Worm (Caenorhabditis elegans): ENCODE results near the gene srg-39.

srg-39 gene

DNA sequence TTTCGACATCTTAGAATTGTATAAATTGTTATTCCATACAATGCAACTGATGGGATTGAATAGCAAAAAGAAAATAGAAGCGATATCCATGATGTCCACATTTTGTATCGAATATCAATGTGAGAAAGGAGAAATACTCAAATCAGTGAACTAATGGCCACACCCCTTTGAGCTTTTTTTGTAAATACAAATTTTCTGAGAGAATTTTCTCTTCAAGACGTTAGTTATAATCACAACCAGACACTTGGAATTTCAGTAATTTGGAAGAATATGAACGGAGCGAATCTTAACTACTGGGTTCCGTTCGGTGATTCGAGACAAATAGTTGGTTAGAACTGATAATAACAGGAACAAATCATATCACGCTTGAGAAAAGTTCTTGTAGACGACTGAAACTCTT is 9.6 kb upstream of the srg-39 start, which contains the start of gene srg-41:
Gene srg-41 (minus strand): TSS at position 101 of the 400 bp plus-strand sequence.
- TF ChIP-seq ama-1 (optimal IDR thresholded peaks at IDR 0.05) = no peak
- TF ChIP-seq scrt-1 (GFP tag; IDR thresholded peaks at IDR 0.05) = no peak
- TF ChIP-seq flt-1 (GFP tag; IDR thresholded peaks at IDR 0.05) = no peak
- no peak for TF ChIP-seq ceh-13 (GFP tag; optimal IDR thresholded peaks at IDR 0.05)
- TF ChIP-seq ets-7 (tag; optimal IDR thresholded peaks at IDR 0.05) = no peak
- TF ChIP-seq tbx-11 (GFP tag; IDR thresholded peaks at IDR 0.05) = no peak
- TF ChIP-seq hmg-4 (GFP tag; optimal IDR thresholded peaks at IDR 0.05) = no peak
- TF ChIP-seq tbx-37 (GFP tag; conservative IDR thresholded peaks at IDR 0.05) = no peak
- TF ChIP-seq pes-1 (GFP tag; IDR thresholded peaks at IDR 0.05) = no peak
- TF ChIP-seq aly-1 (tag; optimal IDR thresholded peaks at IDR 0.05) = no peak
- no peak for TF ChIP-seq ceh-36 (tag; optimal IDR thresholded peaks at IDR 0.05)

DNA sequence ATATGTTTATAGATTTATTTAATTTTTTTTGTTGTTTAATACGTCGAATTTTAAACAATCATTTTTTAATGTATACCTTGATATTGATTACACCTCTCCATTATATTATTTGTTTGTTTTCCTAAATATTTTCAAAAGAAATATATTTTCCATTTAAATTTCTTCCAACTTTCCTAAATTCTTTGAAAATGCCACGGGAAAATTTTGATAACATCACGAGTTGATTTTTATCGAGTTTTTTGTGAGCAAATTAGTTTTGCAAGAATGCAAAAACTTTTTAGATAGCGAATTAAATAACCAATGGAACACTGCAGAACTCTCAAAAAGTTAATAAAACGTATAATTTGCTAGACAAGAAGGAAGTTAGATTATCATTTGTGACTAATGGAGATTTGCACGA is 5.7 kb upstream of the srg-39 start, which contains the start of gene srg-42:
Gene srg-42 (minus strand): TSS at position 101 of the 400 bp plus-strand sequence.
- TF ChIP-seq tra-4 (tag; optimal IDR thresholded peaks at IDR 0.05) = no peak
- no peak for TF ChIP-seq hnd-1 (tag; optimal IDR thresholded peaks at IDR 0.05)
- TF ChIP-seq pes-1 (GFP tag; IDR thresholded peaks at IDR 0.05) = no peak
- TF ChIP-seq hmg-4 (GFP tag; optimal IDR thresholded peaks at IDR 0.05) = no peak
- TF ChIP-seq ama-1 (optimal IDR thresholded peaks at IDR 0.05) = no peak
- TF ChIP-seq ets-7 (tag; optimal IDR thresholded peaks at IDR 0.05) = no peak
- no peak for TF ChIP-seq aly-1 (tag; optimal IDR thresholded peaks at IDR 0.05)
- TF ChIP-seq ceh-36 (tag; optimal IDR thresholded peaks at IDR 0.05) = no peak
- no peak for TF ChIP-seq tbx-37 (GFP tag; conservative IDR thresholded peaks at IDR 0.05)
- TF ChIP-seq flt-1 (GFP tag; IDR thresholded peaks at IDR 0.05) = no peak
- TF ChIP-seq F13C5.2 (tag; optimal IDR thresholded peaks at IDR 0.05) = no peak
- TF ChIP-seq scrt-1 (GFP tag; IDR thresholded peaks at IDR 0.05) = no peak
- TF ChIP-seq sea-1 (GFP tag; conservative IDR thresholded peaks at IDR 0.05) = no peak
- TF ChIP-seq hmbx-1 (tag; optimal IDR thresholded peaks at IDR 0.05) = no peak
- no peak for TF ChIP-seq tbx-11 (GFP tag; IDR thresholded peaks at IDR 0.05)
- no peak for TF ChIP-seq ceh-13 (GFP tag; optimal IDR thresholded peaks at IDR 0.05)
- no peak for TF ChIP-seq B0310.2 (tag; optimal IDR thresholded peaks at IDR 0.05)

DNA sequence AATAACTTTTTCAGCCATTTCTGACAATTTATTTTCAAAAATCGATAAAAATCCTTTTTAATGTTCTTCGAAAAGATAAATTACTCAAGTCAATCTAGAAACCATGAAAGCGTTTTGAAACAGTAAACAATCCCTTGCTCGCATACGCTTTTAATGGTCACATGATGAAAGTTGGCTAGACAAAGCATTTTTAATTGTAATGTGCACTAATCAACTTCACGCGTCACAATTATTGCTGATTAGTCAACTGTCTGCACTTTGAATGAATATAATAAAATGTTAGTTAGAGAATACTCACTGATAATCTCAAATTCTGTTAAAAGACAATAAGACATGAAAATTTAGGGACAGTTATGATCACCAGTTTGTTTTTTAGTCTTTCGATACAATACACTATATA is 4.4 kb upstream of the srg-39 start:
- no peak for TF ChIP-seq F13C5.2 (tag; optimal IDR thresholded peaks at IDR 0.05)
- TF ChIP-seq B0310.2 (tag; optimal IDR thresholded peaks at IDR 0.05) = no peak
- no peak for TF ChIP-seq flt-1 (GFP tag; IDR thresholded peaks at IDR 0.05)
- TF ChIP-seq hnd-1 (tag; optimal IDR thresholded peaks at IDR 0.05) = no peak
- no peak for TF ChIP-seq pes-1 (GFP tag; IDR thresholded peaks at IDR 0.05)
- TF ChIP-seq ceh-36 (tag; optimal IDR thresholded peaks at IDR 0.05) = no peak
- TF ChIP-seq ceh-13 (GFP tag; optimal IDR thresholded peaks at IDR 0.05) = no peak
- TF ChIP-seq scrt-1 (GFP tag; IDR thresholded peaks at IDR 0.05) = no peak
- no peak for TF ChIP-seq hmbx-1 (tag; optimal IDR thresholded peaks at IDR 0.05)
- no peak for TF ChIP-seq aly-1 (tag; optimal IDR thresholded peaks at IDR 0.05)
- TF ChIP-seq tbx-11 (GFP tag; IDR thresholded peaks at IDR 0.05) = no peak
- TF ChIP-seq sea-1 (GFP tag; conservative IDR thresholded peaks at IDR 0.05) = no peak
- no peak for TF ChIP-seq hmg-4 (GFP tag; optimal IDR thresholded peaks at IDR 0.05)
- TF ChIP-seq ama-1 (optimal IDR thresholded peaks at IDR 0.05) = no peak
- no peak for TF ChIP-seq ets-7 (tag; optimal IDR thresholded peaks at IDR 0.05)
- no peak for TF ChIP-seq tra-4 (tag; optimal IDR thresholded peaks at IDR 0.05)
- no peak for TF ChIP-seq tbx-37 (GFP tag; conservative IDR thresholded peaks at IDR 0.05)

DNA sequence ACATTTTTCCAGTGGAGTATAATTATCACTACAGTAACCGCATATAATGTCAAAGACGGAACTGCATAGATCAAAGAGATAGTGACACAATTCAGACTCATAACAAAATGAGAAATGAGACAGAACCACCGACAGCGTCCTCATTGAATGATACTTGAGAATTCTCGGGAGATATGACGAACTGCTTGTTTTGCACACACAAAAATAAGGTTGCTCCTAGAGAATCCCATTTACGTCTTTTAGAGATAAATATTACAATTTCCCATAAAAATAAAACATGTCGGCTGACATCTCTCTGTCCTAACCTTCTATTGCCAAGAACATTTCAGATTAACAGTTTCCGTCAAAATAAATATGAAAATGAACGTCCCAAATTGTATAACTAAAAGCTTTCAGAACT is 3.3 kb upstream of the srg-39 start, which contains the start of gene srg-38:
Gene srg-38 (minus strand): TSS at position 101 of the 400 bp plus-strand sequence.
- no peak for TF ChIP-seq F13C5.2 (tag; optimal IDR thresholded peaks at IDR 0.05)

DNA sequence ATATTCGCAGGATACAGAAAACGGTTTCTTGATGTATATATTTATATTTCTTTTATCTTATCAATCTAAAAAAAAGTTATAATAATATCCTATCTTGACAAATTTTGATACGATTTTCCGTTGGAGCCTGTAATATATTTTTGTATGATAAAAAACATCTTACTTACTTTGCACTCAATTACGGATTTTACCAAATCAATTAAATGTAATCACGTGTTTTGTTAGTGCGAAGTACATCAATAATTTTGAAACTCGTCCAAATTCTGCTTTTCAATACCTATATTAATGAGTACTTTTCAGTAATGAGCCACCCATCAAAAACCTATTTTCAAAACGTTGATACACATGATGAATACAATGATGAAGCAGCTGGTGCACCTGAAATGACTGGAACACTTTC is 2.8 kb downstream of the srg-39 start, which contains the start of gene T19C4.1:
Gene T19C4.1 (plus strand): TSS at position 301 of the 400 bp plus-strand sequence.
- TF ChIP-seq aly-1 (tag; optimal IDR thresholded peaks at IDR 0.05) = no peak

DNA sequence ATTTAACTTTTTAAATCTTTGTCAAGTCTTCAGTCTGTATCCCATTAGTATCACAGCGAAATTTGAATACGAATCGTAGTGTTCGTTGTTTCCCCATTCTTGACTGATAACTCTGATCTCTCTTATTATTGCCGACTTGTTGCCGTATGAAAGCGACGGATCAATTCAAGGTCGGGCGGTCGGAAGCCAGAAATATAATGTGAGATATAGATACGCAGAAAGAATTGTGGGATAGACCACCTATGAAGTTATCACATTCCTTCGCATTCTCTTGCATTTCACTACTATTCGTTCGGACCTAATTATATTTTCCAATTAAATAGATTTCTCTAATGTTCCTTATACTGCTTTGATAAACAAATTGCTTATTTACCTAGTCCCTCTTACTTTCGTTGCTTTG is 3.3 kb downstream of the srg-39 start:
- TF ChIP-seq tbx-11 (GFP tag; IDR thresholded peaks at IDR 0.05) (no peak), ets-7 (tag; optimal IDR thresholded peaks at IDR 0.05) (no peak)

DNA sequence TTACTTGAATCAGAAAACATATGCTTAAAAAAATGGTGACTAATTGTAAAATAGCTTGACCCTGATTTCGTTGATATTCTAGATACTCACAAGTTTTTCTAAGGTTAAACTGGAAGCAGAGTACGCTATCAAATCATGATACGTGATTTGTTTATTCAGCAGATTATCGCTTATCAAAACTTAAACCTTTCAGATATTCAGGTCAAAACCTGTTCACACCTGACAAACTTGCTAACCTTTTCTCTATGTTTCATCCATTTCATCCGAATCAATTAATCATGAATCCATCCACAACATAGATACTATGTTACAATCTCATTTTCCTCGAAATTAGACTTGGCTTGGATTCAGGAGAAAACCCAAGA is 4.5 kb downstream of the srg-39 start:
- TF ChIP-seq scrt-1 (GFP tag; IDR thresholded peaks at IDR 0.05) (no peak), B0310.2 (tag; optimal IDR thresholded peaks at IDR 0.05) (no peak), ceh-13 (GFP tag; optimal IDR thresholded peaks at IDR 0.05) (no peak), tra-4 (tag; optimal IDR thresholded peaks at IDR 0.05) (no peak), ama-1 (optimal IDR thresholded peaks at IDR 0.05) (no peak), flt-1 (GFP tag; IDR thresholded peaks at IDR 0.05) (no peak), hmbx-1 (tag; optimal IDR thresholded peaks at IDR 0.05) (no peak), pes-1 (GFP tag; IDR thresholded peaks at IDR 0.05) (no peak), F13C5.2 (tag; optimal IDR thresholded peaks at IDR 0.05) (no peak), hmg-4 (GFP tag; optimal IDR thresholded peaks at IDR 0.05) (no peak), sea-1 (GFP tag; conservative IDR thresholded peaks at IDR 0.05) (no peak), tbx-37 (GFP tag; conservative IDR thresholded peaks at IDR 0.05) (no peak), tbx-11 (GFP tag; IDR thresholded peaks at IDR 0.05) (no peak), aly-1 (tag; optimal IDR thresholded peaks at IDR 0.05) (no peak), hnd-1 (tag; optimal IDR thresholded peaks at IDR 0.05) (no peak), ets-7 (tag; optimal IDR thresholded peaks at IDR 0.05) (no peak)

DNA sequence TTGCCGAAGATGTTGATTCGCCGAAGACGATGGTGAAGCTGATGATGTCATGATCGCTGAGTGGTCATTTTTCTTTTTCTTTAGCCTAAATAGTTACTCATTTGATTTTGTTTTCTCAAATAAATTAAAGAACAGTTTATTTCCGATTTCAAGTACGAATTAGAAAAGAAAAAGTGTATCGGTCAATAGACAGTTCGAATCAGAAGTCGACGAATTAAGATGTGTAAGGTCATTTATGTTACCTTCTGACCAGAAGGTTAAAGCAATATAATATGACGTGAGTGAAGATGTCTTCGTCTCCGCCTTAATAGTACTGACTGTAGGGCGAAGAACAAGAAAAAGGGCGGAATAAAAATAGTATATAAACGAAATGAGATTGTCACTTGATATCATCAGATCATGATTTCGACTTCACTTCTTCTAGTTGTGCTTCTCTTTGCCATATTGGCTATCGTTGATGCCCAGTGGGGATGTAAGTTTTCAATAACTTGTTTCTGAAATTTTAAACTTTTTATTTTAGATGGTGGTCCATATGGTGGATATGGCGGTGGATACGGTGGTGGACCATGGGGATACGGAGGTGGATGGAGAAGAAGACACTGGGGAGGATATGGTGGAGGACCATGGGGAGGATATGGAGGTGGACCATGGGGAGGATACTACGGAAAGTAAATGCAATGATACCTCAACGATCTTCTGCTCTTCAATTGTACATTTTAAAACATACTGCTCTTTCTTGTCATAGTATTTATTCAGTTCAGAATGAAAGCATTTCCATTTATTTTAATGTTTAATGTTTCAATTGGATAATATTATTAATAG is 5.1 kb downstream of the srg-39 start, which contains the start of the genes T19C4.24 and nlp-33:
Gene T19C4.24 (minus strand): TSS at position 51 of the 822 bp plus-strand sequence.
Gene nlp-33 (plus strand): TSS at position 389 of the 822 bp plus-strand sequence.
- no peak for TF ChIP-seq tra-4 (tag; optimal IDR thresholded peaks at IDR 0.05)
- TF ChIP-seq ceh-36 (tag; optimal IDR thresholded peaks at IDR 0.05) = no peak
- TF ChIP-seq pes-1 (GFP tag; IDR thresholded peaks at IDR 0.05) = no peak
- TF ChIP-seq flt-1 (GFP tag; IDR thresholded peaks at IDR 0.05) = no peak
- no peak for TF ChIP-seq sea-1 (GFP tag; conservative IDR thresholded peaks at IDR 0.05)
- no peak for TF ChIP-seq hmbx-1 (tag; optimal IDR thresholded peaks at IDR 0.05)
- TF ChIP-seq F13C5.2 (tag; optimal IDR thresholded peaks at IDR 0.05) = no peak
- TF ChIP-seq tbx-37 (GFP tag; conservative IDR thresholded peaks at IDR 0.05) = no peak
- no peak for TF ChIP-seq ama-1 (optimal IDR thresholded peaks at IDR 0.05)
- TF ChIP-seq ets-7 (tag; optimal IDR thresholded peaks at IDR 0.05) = no peak
- TF ChIP-seq tbx-11 (GFP tag; IDR thresholded peaks at IDR 0.05) = no peak
- TF ChIP-seq scrt-1 (GFP tag; IDR thresholded peaks at IDR 0.05) = no peak
- TF ChIP-seq hnd-1 (tag; optimal IDR thresholded peaks at IDR 0.05) = no peak
- no peak for TF ChIP-seq hmg-4 (GFP tag; optimal IDR thresholded peaks at IDR 0.05)
- TF ChIP-seq ceh-13 (GFP tag; optimal IDR thresholded peaks at IDR 0.05) = no peak
- no peak for TF ChIP-seq B0310.2 (tag; optimal IDR thresholded peaks at IDR 0.05)
- TF ChIP-seq aly-1 (tag; optimal IDR thresholded peaks at IDR 0.05) = no peak

All from whole organism, early embryonic.